Worm (Caenorhabditis elegans): ENCODE results near the gene alg-3.
A peak's percentile ranks its signal among the peaks of the same experiment; 100 is the strongest.

The alg-3 gene

ce11 chrIV:11738092-11738617, 34.1 kb downstream of the alg-3 start, which contains the start of gene K01A6.7:
TSS of gene K01A6.7 (minus strand) at chrIV:11738567.
- TF ChIP-seq snpc-4 (tag; optimal IDR thresholded peaks at IDR 0.05) (no peak), M03D4.4 (tag; optimal IDR thresholded peaks at IDR 0.05) (no peak), unc-62 (GFP tag; optimal IDR thresholded peaks at IDR 0.05) (no peak), pha-4 (tag; optimal IDR thresholded peaks at IDR 0.05) (no peak), nhr-12 (tag; optimal IDR thresholded peaks at IDR 0.05) (no peak), lin-13 (tag; optimal IDR thresholded peaks at IDR 0.05) (no peak), unc-39 (tag; optimal IDR thresholded peaks at IDR 0.05) (no peak), bed-3 (GFP tag; optimal IDR thresholded peaks at IDR 0.05) (no peak), nhr-2 (tag; optimal IDR thresholded peaks at IDR 0.05) (no peak), sem-2 (GFP tag; optimal IDR thresholded peaks at IDR 0.05) (no peak), nhr-76 (tag; optimal IDR thresholded peaks at IDR 0.05) (no peak), mls-2 (tag; optimal IDR thresholded peaks at IDR 0.05) (no peak), mab-5 (tag; optimal IDR thresholded peaks at IDR 0.05) (no peak), blmp-1 (tag; optimal IDR thresholded peaks at IDR 0.05) (no peak), nhr-237 (tag; optimal IDR thresholded peaks at IDR 0.05) (no peak), elt-1 (tag; optimal IDR thresholded peaks at IDR 0.05; ENCODE audit: borderline replicate concordance, insufficient read depth) (no peak), nhr-28 (tag; optimal IDR thresholded peaks at IDR 0.05) (no peak), tbx-8 (GFP tag; optimal IDR thresholded peaks at IDR 0.05) (no peak), hlh-1 (tag; optimal IDR thresholded peaks at IDR 0.05) (no peak), zip-8 (tag; optimal IDR thresholded peaks at IDR 0.05) (no peak)

- no peak for TF ChIP-seq flh-1 (GFP tag; optimal IDR thresholded peaks at IDR 0.05)
Measured at ce11 chrIV:11740204-11740603, 36.2 kb downstream of the alg-3 start, which contains the start of gene K01A6.4. TSS of gene K01A6.4 (minus strand) at chrIV:11740304.

ce11 chrIV:11742406-11742805, 38.4 kb downstream of the alg-3 start, which contains the start of gene K01A6.5:
TSS of gene K01A6.5 (plus strand) at chrIV:11742706.
- TF ChIP-seq ceh-83 (GFP tag; optimal IDR thresholded peaks at IDR 0.05) (no peak), cnd-1 (tag; optimal IDR thresholded peaks at IDR 0.05) (no peak), elt-1 (tag; optimal IDR thresholded peaks at IDR 0.05; ENCODE audit: borderline replicate concordance, insufficient read depth) (no peak), lin-13 (tag; optimal IDR thresholded peaks at IDR 0.05) (no peak), elt-3 (tag; optimal IDR thresholded peaks at IDR 0.05) (no peak), nhr-28 (tag; optimal IDR thresholded peaks at IDR 0.05) (no peak), lsy-2 (tag; optimal IDR thresholded peaks at IDR 0.05) (no peak), mls-2 (tag; optimal IDR thresholded peaks at IDR 0.05) (no peak), pha-4 (tag; optimal IDR thresholded peaks at IDR 0.05) (no peak), ces-1 (GFP tag; optimal IDR thresholded peaks at IDR 0.05) (no peak), nhr-76 (tag; optimal IDR thresholded peaks at IDR 0.05) (no peak)

- peak; percentile 88 for TF ChIP-seq cnd-1 (tag; optimal IDR thresholded peaks at IDR 0.05)
- TF ChIP-seq zip-8 (tag; optimal IDR thresholded peaks at IDR 0.05): peak; percentile 50
- TF ChIP-seq ces-1 (GFP tag; optimal IDR thresholded peaks at IDR 0.05): peak; percentile 23
- peak; percentile 16 for TF ChIP-seq hlh-1 (tag; optimal IDR thresholded peaks at IDR 0.05)
- TF ChIP-seq nhr-2 (tag; optimal IDR thresholded peaks at IDR 0.05): peak; percentile 96
- TF ChIP-seq nhr-237 (tag; optimal IDR thresholded peaks at IDR 0.05): no peak
Measured at ce11 chrIV:11743813-11744212, 39.8 kb downstream of the alg-3 start.

- TF ChIP-seq ceh-83 (GFP tag; optimal IDR thresholded peaks at IDR 0.05): no peak
- TF ChIP-seq zip-8 (tag; optimal IDR thresholded peaks at IDR 0.05): peak; percentile 4
Measured at ce11 chrIV:11744287-11744686, 40.2 kb downstream of the alg-3 start.

- TF ChIP-seq sem-2 (GFP tag; optimal IDR thresholded peaks at IDR 0.05) (no peak), bed-3 (GFP tag; optimal IDR thresholded peaks at IDR 0.05) (no peak), M03D4.4 (tag; optimal IDR thresholded peaks at IDR 0.05) (no peak), lin-13 (tag; optimal IDR thresholded peaks at IDR 0.05) (no peak), drap-1 (GFP tag; optimal IDR thresholded peaks at IDR 0.05) (no peak), nhr-76 (tag; optimal IDR thresholded peaks at IDR 0.05) (no peak), elt-1 (tag; optimal IDR thresholded peaks at IDR 0.05; ENCODE audit: borderline replicate concordance, insufficient read depth) (no peak), snpc-4 (tag; optimal IDR thresholded peaks at IDR 0.05) (no peak), nhr-12 (tag; optimal IDR thresholded peaks at IDR 0.05) (no peak), ces-1 (GFP tag; optimal IDR thresholded peaks at IDR 0.05) (no peak), mep-1 (tag; optimal IDR thresholded peaks at IDR 0.05) (no peak), unc-120 (tag; optimal IDR thresholded peaks at IDR 0.05; ENCODE audit: poor library complexity, severe bottlenecking) (no peak), flh-1 (GFP tag; optimal IDR thresholded peaks at IDR 0.05) (no peak), ceh-43 (GFP tag; optimal IDR thresholded peaks at IDR 0.05) (no peak), cnd-1 (tag; optimal IDR thresholded peaks at IDR 0.05) (no peak), nhr-2 (tag; optimal IDR thresholded peaks at IDR 0.05) (no peak), pha-4 (tag; optimal IDR thresholded peaks at IDR 0.05) (no peak), nhr-28 (tag; optimal IDR thresholded peaks at IDR 0.05) (no peak), ceh-39 (tag; optimal IDR thresholded peaks at IDR 0.05) (no peak)
Measured at ce11 chrIV:11745340-11745739, 41.3 kb downstream of the alg-3 start, which contains the start of gene gem-4. TSS of gene gem-4 (plus strand) at chrIV:11745640.

Measured in whole organism, mixed stage, embryonic.